Worm (Caenorhabditis elegans) whole organism, young adult: ENCODE data around the gene otpl-7.

Source experiments
- F39B2.1 ChIP-seq: fragments of 200-800 bp; sonication (Bioruptor generic); IDR thresholded peaks from 2 replicates; pipeline ENCODE4 v1.3.6; 2022; ENCODE audit warnings: missing genetic modification reagents, missing genetic modification characterization, missing compliant biosample characterization
- Y53F4B.3 ChIP-seq: fragments of 200-800 bp; sonication (Bioruptor generic); IDR thresholded peaks from 2 replicates; pipeline ENCODE4 v1.3.6; 2022; ENCODE audit warnings: missing genetic modification reagents, missing genetic modification characterization, missing compliant biosample characterization
- ama-1 ChIP-seq, 3 experiments: fragments of 150-350 bp in 1 of 3; sonication (generic microtip) in 2 of 3; optimal IDR thresholded peaks; 2 replicates each; lab custom pipeline; 2014 to 2018; ENCODE audit warnings: missing biosample characterization in 2 of 3, missing genetic modification characterization in 2 of 3, missing genetic modification reagents in 2 of 3
- hmg-1.2 ChIP-seq: fragments of 200-800 bp; sonication (Bioruptor generic); IDR thresholded peaks from 2 replicates; pipeline ENCODE4 v1.3.6; 2022; ENCODE audit warnings: missing genetic modification reagents, missing genetic modification characterization, missing compliant biosample characterization
- snpc-3.4 ChIP-seq: sonication (generic microtip); optimal IDR thresholded peaks from 2 replicates; lab custom pipeline; 2017; ENCODE audit warnings: missing genetic modification characterization, mild to moderate bottlenecking, missing compliant biosample characterization, antibody characterized with exemption, moderate library complexity, missing genotype, missing genetic modification reagents
- snpc-4 ChIP-seq, 5 experiments: fragments of 150-350 bp in 1 of 5; sonication (generic microtip) in 4 of 5; optimal IDR thresholded peaks; 2 replicates each; lab custom pipeline; 2014 to 2018; ENCODE audit warnings: missing genetic modification characterization in 5 of 5, missing biosample characterization in 3 of 5, antibody characterized with exemption in 2 of 5, mild to moderate bottlenecking in 2 of 5, missing compliant biosample characterization in 2 of 5, missing genotype in 2 of 5, moderate library complexity in 2 of 5, missing genetic modification reagents in 1 of 5
- unc-62 ChIP-seq: fragments of 150-350 bp; optimal IDR thresholded peaks from 2 replicates; lab custom pipeline; 2014; ENCODE audit warnings: missing biosample characterization, missing genetic modification reagents, missing genetic modification characterization

DNA sequence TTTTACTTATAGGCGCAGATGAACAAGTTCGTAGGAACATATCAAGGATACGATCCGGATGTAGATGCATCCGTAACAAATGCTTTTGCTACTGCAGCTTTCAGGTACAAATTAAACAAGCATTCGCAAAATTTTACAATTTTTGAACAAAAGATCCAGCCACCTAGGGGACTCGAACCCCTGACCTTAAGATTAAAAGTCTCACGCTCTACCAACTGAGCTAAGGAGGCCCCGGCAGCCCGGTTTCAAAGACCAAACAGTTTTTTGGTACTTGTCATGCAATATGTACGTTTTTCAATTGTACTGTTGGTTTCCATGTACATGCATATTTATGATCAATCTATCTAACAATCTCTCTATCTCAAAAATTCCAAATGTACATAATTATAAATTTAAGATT, 21.9 kb upstream of the otpl-7 start:
- TF ChIP-seq Y53F4B.3 (peak; percentile 66), ama-1 (optimal IDR thresholded peaks at IDR 0.05; lab: Kevin White, UChicago) (no peak), ama-1 (GFP tag; optimal IDR thresholded peaks at IDR 0.05; lab: Kevin White, UChicago) (no peak), snpc-3.4 (tag; lab: Kevin White, UChicago) (peak; percentile 24), snpc-4 (GFP tag; optimal IDR thresholded peaks at IDR 0.05; lab: Kevin White, UChicago) (peak; percentile 77), snpc-4 (tag; optimal IDR thresholded peaks at IDR 0.05; lab: Kevin White, UChicago) (peak in 3 of 4 experiments; percentile 72 to 92 (median 85)), F39B2.1 (peak; percentile 55; the same call in 1 of the 2 replicates), unc-62 (GFP tag; lab: Kevin White, UChicago) (no peak), hmg-1.2 (peak; percentile 60)
